Fruit fly (Drosophila melanogaster) whole organism, embryonic: ENCODE measurements around the gene Abi.
A peak's percentile ranks its signal among the peaks of the same experiment; 100 is the strongest.

Experiments
- Abd-B ChIP-seq: fragments of 200-800 bp; sonication (Bioruptor generic); optimal IDR thresholded peaks from 2 replicates; lab custom pipeline; 2018; ENCODE audit warnings: missing biosample characterization, mild to moderate bottlenecking, missing genetic modification characterization, moderate library complexity
- CG10565 ChIP-seq: fragments of 200-800 bp; sonication (Bioruptor generic); optimal IDR thresholded peaks from 3 replicates; lab custom pipeline; 2016; ENCODE audit warnings: missing biosample characterization, mild to moderate bottlenecking, missing genetic modification characterization
- CG10959 ChIP-seq: fragments of 200-800 bp; sonication (Bioruptor generic); IDR thresholded peaks from 2 replicates; pipeline ENCODE4 v1.3.6; 2022; ENCODE audit warnings: missing biosample characterization, missing genetic modification characterization
- CG12104 ChIP-seq: fragments of 200-800 bp; sonication (Bioruptor generic); optimal IDR thresholded peaks from 3 replicates; lab custom pipeline; 2016; ENCODE audit warnings: missing biosample characterization, missing genetic modification characterization
- CG12391 ChIP-seq: fragments of 200-800 bp; sonication (Bioruptor generic); optimal IDR thresholded peaks from 3 replicates; lab custom pipeline; 2018; ENCODE audit warnings: missing biosample characterization, mild to moderate bottlenecking, missing genetic modification characterization, moderate library complexity
- CG15073 ChIP-seq: fragments of 200-800 bp; sonication (Bioruptor generic); optimal IDR thresholded peaks from 2 replicates; lab custom pipeline; 2016; ENCODE audit warnings: missing biosample characterization, missing genetic modification characterization
- CG16779 ChIP-seq: fragments of 200-800 bp; sonication (Bioruptor generic); IDR thresholded peaks from 2 replicates; pipeline ENCODE4 v1.3.6; 2022; ENCODE audit warnings: missing biosample characterization, missing genetic modification characterization
- CG16815 ChIP-seq: fragments of 200-800 bp; sonication (Bioruptor generic); optimal IDR thresholded peaks from 3 replicates; lab custom pipeline; 2017; ENCODE audit warnings: missing biosample characterization, mild to moderate bottlenecking, missing genetic modification characterization
- CG16863 ChIP-seq: fragments of 200-800 bp; sonication (Bioruptor generic); optimal IDR thresholded peaks from 3 replicates; lab custom pipeline; 2016; ENCODE audit warnings: missing biosample characterization, missing genetic modification characterization
- CG18262 ChIP-seq: fragments of 200-800 bp; optimal IDR thresholded peaks from 3 replicates; lab custom pipeline; 2019; ENCODE audit warnings: missing biosample characterization, mild to moderate bottlenecking, missing genetic modification characterization, moderate library complexity
- CG2202 ChIP-seq: fragments of 200-800 bp; sonication (Bioruptor generic); optimal IDR thresholded peaks from 2 replicates; lab custom pipeline; 2018; ENCODE audit warnings: missing biosample characterization, mild to moderate bottlenecking, missing genetic modification characterization
- CG34376 ChIP-seq: fragments of 200-800 bp; sonication (Bioruptor generic); optimal IDR thresholded peaks from 2 replicates; lab custom pipeline; 2018; ENCODE audit warnings: missing biosample characterization, mild to moderate bottlenecking, missing genetic modification characterization
- CG5180 ChIP-seq: fragments of 200-800 bp; sonication (Bioruptor generic); optimal IDR thresholded peaks from 3 replicates; lab custom pipeline; 2017; ENCODE audit warnings: missing biosample characterization, missing genetic modification characterization, mild to moderate bottlenecking, moderate library complexity, missing genetic modification reagents
- CG6175 ChIP-seq: fragments of 200-800 bp; sonication (Bioruptor generic); IDR thresholded peaks from 3 replicates; pipeline ENCODE4 v1.3.6; 2022; ENCODE audit warnings: missing biosample characterization, missing genetic modification characterization
- CG6254 ChIP-seq: fragments of 200-800 bp; sonication (Bioruptor generic); optimal IDR thresholded peaks from 3 replicates; lab custom pipeline; 2017; ENCODE audit warnings: mild to moderate bottlenecking, missing biosample characterization, missing genetic modification reagents, missing genetic modification characterization
- CG7556 ChIP-seq: fragments of 200-800 bp; sonication (Bioruptor generic); optimal IDR thresholded peaks from 2 replicates; lab custom pipeline; 2017; ENCODE audit warnings: missing biosample characterization, mild to moderate bottlenecking, missing genetic modification characterization
- CG8388 ChIP-seq: fragments of 200-800 bp; sonication (Bioruptor generic); optimal IDR thresholded peaks from 2 replicates; lab custom pipeline; 2019; ENCODE audit warnings: missing biosample characterization, mild to moderate bottlenecking, missing genetic modification characterization, moderate library complexity
- CG9797 ChIP-seq: fragments of 200-800 bp; sonication (Bioruptor generic); optimal IDR thresholded peaks from 3 replicates; lab custom pipeline; 2018; ENCODE audit warnings: missing biosample characterization, mild to moderate bottlenecking, missing genetic modification characterization
- CG9817 ChIP-seq: fragments of 200-800 bp; sonication (Bioruptor generic); optimal IDR thresholded peaks from 2 replicates; lab custom pipeline; 2018; ENCODE audit warnings: missing biosample characterization, mild to moderate bottlenecking, missing genetic modification characterization, moderate library complexity
- Dip3 ChIP-seq: fragments of 200-800 bp; sonication (Bioruptor generic); optimal IDR thresholded peaks from 3 replicates; lab custom pipeline; 2016; ENCODE audit warnings: missing biosample characterization, missing genetic modification characterization
- Fer3 ChIP-seq: fragments of 200-800 bp; sonication (Bioruptor generic); optimal IDR thresholded peaks from 2 replicates; lab custom pipeline; 2018; ENCODE audit warnings: missing biosample characterization, mild to moderate bottlenecking, missing genetic modification characterization, moderate library complexity
- GATAe ChIP-seq: fragments of 200-800 bp; sonication (Bioruptor generic); conservative IDR thresholded peaks from 2 replicates; pipeline ENCODE4 v1.3.6; 2022; ENCODE audit warnings: missing biosample characterization, missing genetic modification characterization
- Hr39 ChIP-seq: fragments of >200 bp; optimal IDR thresholded peaks from 2 replicates; lab custom pipeline; 2017
- Hr51 ChIP-seq, 2 experiments: fragments of 200-800 bp; sonication (Bioruptor generic); optimal IDR thresholded peaks; 2 replicates in 1 of 2; 3 replicates in 1 of 2; lab custom pipeline; 2016 to 2018; ENCODE audit warnings: missing biosample characterization in 2 of 2, missing genetic modification characterization in 2 of 2, mild to moderate bottlenecking in 1 of 2, moderate library complexity in 1 of 2
- Hsf ChIP-seq: fragments of 200-800 bp; sonication (Bioruptor generic); optimal IDR thresholded peaks from 3 replicates; lab custom pipeline; 2016; ENCODE audit warnings: missing biosample characterization, missing genetic modification characterization
- Jarid2 ChIP-seq: fragments of 200-800 bp; sonication (Bioruptor generic); optimal IDR thresholded peaks from 3 replicates; lab custom pipeline; 2017; ENCODE audit warnings: mild to moderate bottlenecking, missing biosample characterization, missing genetic modification reagents, missing genetic modification characterization
- Opbp ChIP-seq: fragments of 200-800 bp; sonication (Bioruptor generic); IDR thresholded peaks from 3 replicates; pipeline ENCODE4 v1.3.6; 2022; ENCODE audit warnings: missing biosample characterization, missing genetic modification characterization; ENCODE audit not compliant: partially characterized antibody
- Rfx ChIP-seq: fragments of 200-800 bp; sonication (Bioruptor generic); IDR thresholded peaks from 2 replicates; pipeline ENCODE4 v1.3.6; 2022; ENCODE audit warnings: missing biosample characterization, missing genetic modification characterization
- Stat92E ChIP-seq, 3 experiments: fragments of >200 bp in 2 of 3; fragments of 200-800 bp in 1 of 3; sonication (Bioruptor generic) in 1 of 3; optimal IDR thresholded peaks; 2 replicates each; lab custom pipeline; 2017 to 2019; ENCODE audit warnings: missing biosample characterization in 3 of 3, missing genetic modification characterization in 3 of 3, mild to moderate bottlenecking in 1 of 3, moderate library complexity in 1 of 3
- abd-A ChIP-seq: fragments of 200-800 bp; sonication (Bioruptor generic); optimal IDR thresholded peaks from 3 replicates; lab custom pipeline; 2019; ENCODE audit warnings: missing biosample characterization, mild to moderate bottlenecking, missing genetic modification characterization, moderate library complexity
- bbx ChIP-seq: fragments of 200-800 bp; sonication (Bioruptor generic); IDR thresholded peaks from 2 replicates; pipeline ENCODE4 v1.3.6; 2022; ENCODE audit warnings: missing biosample characterization, missing genetic modification characterization; ENCODE audit not compliant: partially characterized antibody
- cg ChIP-seq: fragments of 200-800 bp; sonication (Bioruptor generic); optimal IDR thresholded peaks from 3 replicates; lab custom pipeline; 2019; ENCODE audit warnings: missing biosample characterization, mild to moderate bottlenecking, missing genetic modification characterization, moderate library complexity
- corto ChIP-seq: fragments of 200-800 bp; sonication (Bioruptor generic); optimal IDR thresholded peaks from 2 replicates; lab custom pipeline; 2016; ENCODE audit warnings: missing biosample characterization, mild to moderate bottlenecking, missing genetic modification characterization, moderate library complexity
- crc ChIP-seq: fragments of 200-800 bp; sonication (Bioruptor generic); optimal IDR thresholded peaks from 2 replicates; lab custom pipeline; 2016; ENCODE audit warnings: missing biosample characterization, missing genetic modification characterization
- eve ChIP-seq, 2 experiments: fragments of >200 bp; optimal IDR thresholded peaks; 2 replicates each; lab custom pipeline; 2017; ENCODE audit warnings: missing biosample characterization in 2 of 2, missing genetic modification characterization in 2 of 2
- fd96Cb ChIP-seq: fragments of 200-800 bp; sonication (Bioruptor generic); optimal IDR thresholded peaks from 2 replicates; lab custom pipeline; 2018; ENCODE audit warnings: missing biosample characterization, mild to moderate bottlenecking, missing genetic modification characterization, moderate library complexity
- h ChIP-seq: fragments of >200 bp; optimal IDR thresholded peaks from 2 replicates; lab custom pipeline; 2017
- jigr1 ChIP-seq: fragments of 200-800 bp; sonication (Bioruptor generic); IDR thresholded peaks from 3 replicates; pipeline ENCODE4 v1.3.6; 2022; ENCODE audit warnings: missing biosample characterization, missing genetic modification characterization
- lilli ChIP-seq: fragments of 200-800 bp; sonication (Bioruptor generic); optimal IDR thresholded peaks from 3 replicates; lab custom pipeline; 2016; ENCODE audit warnings: missing biosample characterization, missing genetic modification characterization
- mirr ChIP-seq: fragments of 200-800 bp; sonication (Bioruptor generic); optimal IDR thresholded peaks from 3 replicates; lab custom pipeline; 2018; ENCODE audit warnings: missing biosample characterization, mild to moderate bottlenecking, missing genetic modification characterization
- org-1 ChIP-seq: fragments of 200-800 bp; sonication (Bioruptor generic); optimal IDR thresholded peaks from 2 replicates; lab custom pipeline; 2017; ENCODE audit warnings: missing biosample characterization, missing genetic modification characterization
- p53 ChIP-seq: fragments of 200-800 bp; sonication (Bioruptor generic); optimal IDR thresholded peaks from 2 replicates; lab custom pipeline; 2016; ENCODE audit warnings: missing biosample characterization, missing genetic modification characterization
- pzg ChIP-seq: fragments of 200-800 bp; sonication (Bioruptor generic); optimal IDR thresholded peaks from 3 replicates; lab custom pipeline; 2018; ENCODE audit warnings: missing biosample characterization, mild to moderate bottlenecking, missing genetic modification characterization, moderate library complexity
- salm ChIP-seq: fragments of 200-800 bp; sonication (Bioruptor generic); optimal IDR thresholded peaks from 2 replicates; lab custom pipeline; 2018; ENCODE audit warnings: missing biosample characterization, mild to moderate bottlenecking, missing genetic modification characterization
- sc ChIP-seq, 3 experiments: fragments of >200 bp in 2 of 3; fragments of 200-800 bp in 1 of 3; sonication (Bioruptor generic) in 1 of 3; optimal IDR thresholded peaks; 2 replicates in 2 of 3; 3 replicates in 1 of 3; lab custom pipeline; 2017; ENCODE audit warnings: mild to moderate bottlenecking in 1 of 3, missing biosample characterization in 1 of 3, missing genetic modification characterization in 1 of 3, missing genetic modification reagents in 1 of 3
- scrt ChIP-seq: fragments of 200-800 bp; sonication (Bioruptor generic); optimal IDR thresholded peaks from 2 replicates; lab custom pipeline; 2018; ENCODE audit warnings: missing biosample characterization, mild to moderate bottlenecking, missing genetic modification characterization, moderate library complexity
- seq ChIP-seq: fragments of 200-800 bp; sonication (Bioruptor generic); IDR thresholded peaks from 2 replicates; pipeline ENCODE4 v1.3.6; 2022; ENCODE audit warnings: missing biosample characterization, missing genetic modification characterization
- stwl ChIP-seq: fragments of 200-800 bp; sonication (Bioruptor generic); optimal IDR thresholded peaks from 3 replicates; lab custom pipeline; 2018; ENCODE audit warnings: missing biosample characterization, mild to moderate bottlenecking, missing genetic modification characterization, moderate library complexity
- twi ChIP-seq: fragments of 200-800 bp; optimal IDR thresholded peaks from 2 replicates; lab custom pipeline; 2019; ENCODE audit warnings: missing biosample characterization, mild to moderate bottlenecking, missing genetic modification characterization, moderate library complexity
- tx ChIP-seq: fragments of 200-800 bp; sonication (Bioruptor generic); optimal IDR thresholded peaks from 2 replicates; lab custom pipeline; 2016; ENCODE audit warnings: missing biosample characterization, missing genetic modification characterization

The Abi gene

DNA sequence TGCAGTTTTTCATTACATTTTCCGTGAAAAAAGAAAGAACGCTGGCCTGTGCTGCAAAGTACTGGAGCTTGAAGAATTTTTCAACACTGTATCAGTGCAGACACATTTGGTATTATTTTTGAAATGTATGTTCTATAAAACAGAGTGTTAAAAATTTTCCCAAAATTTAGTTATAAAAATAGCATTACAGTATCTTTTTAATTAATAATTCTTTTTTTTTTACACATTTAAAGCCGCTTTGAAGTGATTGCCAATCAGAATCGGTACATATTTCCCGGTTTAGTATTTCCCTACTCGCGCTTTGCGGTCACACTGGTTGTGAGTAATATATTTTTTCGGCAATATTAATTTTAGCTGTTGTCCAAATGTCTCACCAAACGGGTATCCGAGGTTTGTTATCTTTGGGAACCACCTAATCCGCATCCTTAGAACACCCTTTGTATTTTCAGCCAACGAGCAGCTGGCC is at the start of gene Abi, which contains the start of gene twf (continued):
- TF ChIP-seq abd-A (no peak), CG12391 (tag; lab: Kevin White, UChicago) (peak; percentile 87), Stat92E (GFP tag; optimal IDR thresholded peaks at IDR 0.05; lab: Kevin White, UChicago) (peak in 1 of 3 experiments; percentile 36), Dip3 (peak; percentile 48), eve (GFP tag; optimal IDR thresholded peaks at IDR 0.05; lab: Kevin White, UChicago) (no peak), sc (optimal IDR thresholded peaks at IDR 0.05; lab: Kevin White, UChicago) (no peak), sc (GFP tag; optimal IDR thresholded peaks at IDR 0.05; lab: Kevin White, UChicago) (peak; percentile 28), p53 (no peak), Fer3 (tag; lab: Kevin White, UChicago) (peak; percentile 62), stwl (tag; lab: Kevin White, UChicago) (peak; percentile 79), Abd-B (GFP tag; lab: Kevin White, UChicago) (peak; percentile 49), CG10959 (GFP tag; lab: Robert Waterston, UW) (no peak), CG9797 (peak; percentile 75), CG15073 (no peak), org-1 (no peak), Hsf (GFP tag; lab: Kevin White, UChicago) (peak; percentile 78), CG9817 (tag; lab: Kevin White, UChicago) (peak; percentile 61), h (no peak), mirr (GFP tag; lab: Kevin White, UChicago) (no peak), Opbp (GFP tag; lab: Robert Waterston, UW) (no peak), twi (tag; lab: Kevin White, UChicago) (no peak), CG16863 (peak; percentile 59), tx (GFP tag; lab: Kevin White, UChicago) (peak; percentile 60), CG18262 (tag; lab: Kevin White, UChicago) (peak; percentile 58), Hr51 (GFP tag; optimal IDR thresholded peaks at IDR 0.05; lab: Kevin White, UChicago) (peak; percentile 40 to 61), corto (GFP tag; lab: Kevin White, UChicago) (no peak), fd96Cb (tag; lab: Kevin White, UChicago) (peak; percentile 30), CG34376 (GFP tag; lab: Kevin White, UChicago) (peak; percentile 56), CG16779 (0 out of 2 replicates have a peak, but pooled peaks have one; percentile 22), Jarid2 (no peak), CG10565 (GFP tag; lab: Kevin White, UChicago) (no peak), pzg (peak; percentile 52), CG2202 (peak; percentile 22), CG6254 (GFP tag; lab: Kevin White, UChicago) (no peak), cg (GFP tag; lab: Kevin White, UChicago) (no peak), Rfx (GFP tag; lab: Robert Waterston, UW) (peak; percentile 77), GATAe (no peak), CG16815 (GFP tag; lab: Kevin White, UChicago) (peak; percentile 43), salm (tag; lab: Kevin White, UChicago) (peak; percentile 15), bbx (GFP tag; lab: Robert Waterston, UW) (no peak), lilli (GFP tag; lab: Kevin White, UChicago) (peak; percentile 81), seq (GFP tag; lab: Robert Waterston, UW) (no peak), jigr1 (no peak), CG8388 (GFP tag; lab: Kevin White, UChicago) (peak; percentile 60), crc (GFP tag; lab: Kevin White, UChicago) (no peak), CG5180 (no peak), CG6175 (GFP tag; lab: Robert Waterston, UW) (0 out of 3 replicates have a peak, but pooled peaks have one; percentile 16), CG7556 (peak; percentile 50), CG12104 (GFP tag; lab: Kevin White, UChicago) (peak; percentile 54), Hr39 (lab: Kevin White, UChicago) (no peak), scrt (peak; percentile 31)
